Fruit fly (Drosophila melanogaster) whole organism, embryonic: Measurements from ENCODE around the gene UQCR-C2.
A peak's percentile ranks its signal among the peaks of the same experiment; 100 is the strongest.

Experiments
- Aef1 ChIP-seq: fragments of 200-800 bp; sonication (Bioruptor generic); IDR thresholded peaks from 3 replicates; pipeline ENCODE4 v1.3.6; 2022; ENCODE audit warnings: missing biosample characterization, missing genetic modification characterization
- Bdp1 ChIP-seq: fragments of 200-800 bp; sonication (Bioruptor generic); optimal IDR thresholded peaks from 3 replicates; lab custom pipeline; 2016; ENCODE audit warnings: missing biosample characterization, missing genetic modification characterization
- Blimp-1 ChIP-seq: fragments of 200-800 bp; sonication (Bioruptor generic); optimal IDR thresholded peaks from 3 replicates; lab custom pipeline; 2018; ENCODE audit warnings: missing biosample characterization, missing genetic modification characterization, mild to moderate bottlenecking, moderate library complexity, missing genetic modification reagents
- BtbVII ChIP-seq: fragments of 200-800 bp; sonication (Bioruptor generic); optimal IDR thresholded peaks from 3 replicates; lab custom pipeline; 2017; ENCODE audit warnings: missing biosample characterization, mild to moderate bottlenecking, missing genetic modification characterization
- CG11504 ChIP-seq: fragments of 200-800 bp; sonication (Bioruptor generic); optimal IDR thresholded peaks from 3 replicates; lab custom pipeline; 2019; ENCODE audit warnings: missing biosample characterization, mild to moderate bottlenecking, missing genetic modification characterization, moderate library complexity
- CG12104 ChIP-seq: fragments of 200-800 bp; sonication (Bioruptor generic); optimal IDR thresholded peaks from 3 replicates; lab custom pipeline; 2016; ENCODE audit warnings: missing biosample characterization, missing genetic modification characterization
- CG14965 ChIP-seq: fragments of 200-800 bp; sonication (Bioruptor generic); optimal IDR thresholded peaks from 2 replicates; lab custom pipeline; 2016; ENCODE audit warnings: missing biosample characterization, missing genetic modification characterization, borderline replicate concordance
- CG1602 ChIP-seq: fragments of 200-800 bp; sonication (Bioruptor generic); optimal IDR thresholded peaks from 3 replicates; lab custom pipeline; 2016; ENCODE audit warnings: missing biosample characterization, missing genetic modification characterization
- CG17385 ChIP-seq: fragments of 200-800 bp; sonication (Bioruptor generic); optimal IDR thresholded peaks from 3 replicates; lab custom pipeline; 2018; ENCODE audit warnings: missing biosample characterization, mild to moderate bottlenecking, missing genetic modification characterization
- CG18619 ChIP-seq: fragments of 200-800 bp; sonication (Bioruptor generic); optimal IDR thresholded peaks from 3 replicates; lab custom pipeline; 2017; ENCODE audit warnings: missing biosample characterization, mild to moderate bottlenecking, missing genetic modification characterization
- CG31365 ChIP-seq: fragments of 200-800 bp; sonication (Bioruptor generic); optimal IDR thresholded peaks from 2 replicates; lab custom pipeline; 2018; ENCODE audit warnings: missing biosample characterization, mild to moderate bottlenecking, missing genetic modification characterization
- CG32767 ChIP-seq: fragments of 200-800 bp; sonication (Bioruptor generic); IDR thresholded peaks from 2 replicates; pipeline ENCODE4 v1.3.6; 2022; ENCODE audit warnings: missing biosample characterization, missing genetic modification characterization
- CG3407 ChIP-seq: fragments of 200-800 bp; sonication (Bioruptor generic); optimal IDR thresholded peaks from 2 replicates; lab custom pipeline; 2018; ENCODE audit warnings: missing biosample characterization, mild to moderate bottlenecking, missing genetic modification characterization
- CG3995 ChIP-seq: fragments of 200-800 bp; sonication (Bioruptor generic); optimal IDR thresholded peaks from 3 replicates; lab custom pipeline; 2016; ENCODE audit warnings: missing biosample characterization, missing genetic modification characterization
- CG4424 ChIP-seq: fragments of 200-800 bp; sonication (Bioruptor generic); optimal IDR thresholded peaks from 3 replicates; lab custom pipeline; 2016; ENCODE audit warnings: missing biosample characterization, missing genetic modification characterization
- CG5180 ChIP-seq: fragments of 200-800 bp; sonication (Bioruptor generic); optimal IDR thresholded peaks from 3 replicates; lab custom pipeline; 2017; ENCODE audit warnings: missing biosample characterization, missing genetic modification characterization, mild to moderate bottlenecking, moderate library complexity, missing genetic modification reagents
- CG9797 ChIP-seq: fragments of 200-800 bp; sonication (Bioruptor generic); optimal IDR thresholded peaks from 3 replicates; lab custom pipeline; 2018; ENCODE audit warnings: missing biosample characterization, mild to moderate bottlenecking, missing genetic modification characterization
- CG9876 ChIP-seq: fragments of 200-800 bp; sonication (Bioruptor generic); optimal IDR thresholded peaks from 2 replicates; lab custom pipeline; 2016; ENCODE audit warnings: missing biosample characterization, missing genetic modification characterization
- Fer2 ChIP-seq: fragments of 200-800 bp; sonication (Bioruptor generic); optimal IDR thresholded peaks from 2 replicates; lab custom pipeline; 2018; ENCODE audit warnings: missing biosample characterization, mild to moderate bottlenecking, missing genetic modification characterization, moderate library complexity
- H15 ChIP-seq: fragments of 200-800 bp; sonication (Bioruptor generic); IDR thresholded peaks from 3 replicates; pipeline ENCODE4 v1.3.6; 2022; ENCODE audit warnings: missing biosample characterization, missing genetic modification characterization
- HLH54F ChIP-seq: fragments of 200-800 bp; sonication (Bioruptor generic); optimal IDR thresholded peaks from 3 replicates; lab custom pipeline; 2016; ENCODE audit warnings: missing biosample characterization, missing genetic modification characterization
- Hsf ChIP-seq: fragments of 200-800 bp; sonication (Bioruptor generic); optimal IDR thresholded peaks from 3 replicates; lab custom pipeline; 2016; ENCODE audit warnings: missing biosample characterization, missing genetic modification characterization
- Lpt ChIP-seq: fragments of >200 bp; optimal IDR thresholded peaks from 2 replicates; lab custom pipeline; 2018; ENCODE audit warnings: missing biosample characterization, missing genetic modification characterization
- Nf-YB ChIP-seq: fragments of 200-800 bp; sonication (Bioruptor generic); optimal IDR thresholded peaks from 3 replicates; lab custom pipeline; 2019; ENCODE audit warnings: missing biosample characterization, mild to moderate bottlenecking, missing genetic modification characterization, moderate library complexity
- NfI ChIP-seq: fragments of 200-800 bp; sonication (Bioruptor generic); optimal IDR thresholded peaks from 3 replicates; lab custom pipeline; 2018; ENCODE audit warnings: missing biosample characterization, mild to moderate bottlenecking, missing genetic modification characterization, moderate library complexity
- Ravus ChIP-seq: fragments of 200-800 bp; sonication (Bioruptor generic); IDR thresholded peaks from 2 replicates; pipeline ENCODE4 v1.3.6; 2022; ENCODE audit warnings: missing biosample characterization, missing genetic modification characterization
- Ssrp ChIP-seq: fragments of 200-800 bp; sonication (Bioruptor generic); optimal IDR thresholded peaks from 2 replicates; lab custom pipeline; 2018; ENCODE audit warnings: missing biosample characterization, mild to moderate bottlenecking, missing genetic modification characterization, moderate library complexity
- Stat92E ChIP-seq, 3 experiments: fragments of >200 bp in 2 of 3; fragments of 200-800 bp in 1 of 3; sonication (Bioruptor generic) in 1 of 3; optimal IDR thresholded peaks; 2 replicates each; lab custom pipeline; 2017 to 2019; ENCODE audit warnings: missing biosample characterization in 3 of 3, missing genetic modification characterization in 3 of 3, mild to moderate bottlenecking in 1 of 3, moderate library complexity in 1 of 3
- TFAM ChIP-seq: fragments of 200-800 bp; sonication (Bioruptor generic); optimal IDR thresholded peaks from 2 replicates; lab custom pipeline; 2017; ENCODE audit warnings: missing biosample characterization, missing genetic modification characterization, inconsistent platforms
- Usf ChIP-seq: fragments of 200-800 bp; sonication (Bioruptor generic); optimal IDR thresholded peaks from 2 replicates; lab custom pipeline; 2017; ENCODE audit warnings: missing genotype, missing biosample characterization, missing genetic modification characterization
- YL-1 ChIP-seq: fragments of 200-800 bp; sonication (Bioruptor generic); optimal IDR thresholded peaks from 3 replicates; lab custom pipeline; 2017; ENCODE audit warnings: missing biosample characterization, mild to moderate bottlenecking, missing genetic modification characterization
- ap ChIP-seq: fragments of 200-800 bp; sonication (Bioruptor generic); IDR thresholded peaks from 2 replicates; pipeline ENCODE4 v1.3.6; 2022; ENCODE audit warnings: missing biosample characterization, missing genetic modification characterization
- cato ChIP-seq: fragments of 200-800 bp; sonication (Bioruptor generic); optimal IDR thresholded peaks from 2 replicates; lab custom pipeline; 2016; ENCODE audit warnings: missing biosample characterization, missing genetic modification characterization, borderline replicate concordance
- danr ChIP-seq: fragments of 200-800 bp; sonication (Bioruptor generic); IDR thresholded peaks from 2 replicates; pipeline ENCODE4 v1.3.6; 2022; ENCODE audit warnings: missing biosample characterization, missing genetic modification characterization
- disco-r ChIP-seq: fragments of 200-800 bp; sonication (Bioruptor generic); optimal IDR thresholded peaks from 2 replicates; lab custom pipeline; 2016; ENCODE audit warnings: missing biosample characterization, missing genetic modification characterization
- dmrt99B ChIP-seq: fragments of 200-800 bp; sonication (Bioruptor generic); optimal IDR thresholded peaks from 2 replicates; lab custom pipeline; 2018; ENCODE audit warnings: missing biosample characterization, mild to moderate bottlenecking, missing genetic modification characterization, moderate library complexity
- esg ChIP-seq: fragments of 200-800 bp; sonication (Bioruptor generic); conservative IDR thresholded peaks from 2 replicates; pipeline ENCODE4 v1.3.6; 2022; ENCODE audit warnings: missing biosample characterization, missing genetic modification characterization
- fd102C ChIP-seq: fragments of 200-800 bp; sonication (Bioruptor generic); optimal IDR thresholded peaks from 2 replicates; lab custom pipeline; 2018; ENCODE audit warnings: missing biosample characterization, mild to moderate bottlenecking, missing genetic modification characterization, moderate library complexity
- grn ChIP-seq: fragments of 200-800 bp; sonication (Bioruptor generic); optimal IDR thresholded peaks from 3 replicates; lab custom pipeline; 2017; ENCODE audit warnings: missing biosample characterization, missing genetic modification characterization
- her ChIP-seq: fragments of 200-800 bp; sonication (Bioruptor generic); optimal IDR thresholded peaks from 2 replicates; lab custom pipeline; 2016; ENCODE audit warnings: missing biosample characterization, missing genetic modification characterization
- jigr1 ChIP-seq: fragments of 200-800 bp; sonication (Bioruptor generic); IDR thresholded peaks from 3 replicates; pipeline ENCODE4 v1.3.6; 2022; ENCODE audit warnings: missing biosample characterization, missing genetic modification characterization
- luna ChIP-seq: fragments of 200-800 bp; sonication (Bioruptor generic); optimal IDR thresholded peaks from 2 replicates; lab custom pipeline; 2016; ENCODE audit warnings: missing biosample characterization, missing genetic modification characterization
- mld ChIP-seq: fragments of 200-800 bp; sonication (Bioruptor generic); IDR thresholded peaks from 3 replicates; pipeline ENCODE4 v1.3.6; 2022; ENCODE audit warnings: missing biosample characterization, missing genetic modification characterization; ENCODE audit not compliant: partially characterized antibody
- nerfin-1 ChIP-seq: fragments of 200-800 bp; sonication (Bioruptor generic); optimal IDR thresholded peaks from 3 replicates; lab custom pipeline; 2019; ENCODE audit warnings: missing biosample characterization, mild to moderate bottlenecking, missing genetic modification characterization, moderate library complexity
- p53 ChIP-seq: fragments of 200-800 bp; sonication (Bioruptor generic); optimal IDR thresholded peaks from 2 replicates; lab custom pipeline; 2016; ENCODE audit warnings: missing biosample characterization, missing genetic modification characterization
- pnt ChIP-seq: fragments of 200-800 bp; sonication (Bioruptor generic); optimal IDR thresholded peaks from 3 replicates; lab custom pipeline; 2016; ENCODE audit warnings: missing biosample characterization, missing genetic modification characterization
- shn ChIP-seq: fragments of 200-800 bp; sonication (Bioruptor generic); optimal IDR thresholded peaks from 3 replicates; lab custom pipeline; 2016; ENCODE audit warnings: missing biosample characterization, missing genetic modification characterization
- stc ChIP-seq: fragments of 200-800 bp; sonication (Bioruptor generic); IDR thresholded peaks from 2 replicates; pipeline ENCODE4 v1.3.6; 2022; ENCODE audit warnings: missing biosample characterization, missing genetic modification characterization
- tna ChIP-seq: fragments of 200-800 bp; sonication (Bioruptor generic); IDR thresholded peaks from 2 replicates; pipeline ENCODE4 v1.3.6; 2022; ENCODE audit warnings: missing biosample characterization, missing genetic modification characterization; ENCODE audit not compliant: partially characterized antibody
- vfl ChIP-seq: fragments of 200-800 bp; sonication (Bioruptor generic); optimal IDR thresholded peaks from 2 replicates; lab custom pipeline; 2016; ENCODE audit warnings: missing biosample characterization, missing genetic modification characterization
- zfh2 ChIP-seq: fragments of 200-800 bp; sonication (Bioruptor generic); optimal IDR thresholded peaks from 2 replicates; lab custom pipeline; 2016; ENCODE audit warnings: missing biosample characterization, missing genetic modification characterization

The UQCR-C2 gene

DNA sequence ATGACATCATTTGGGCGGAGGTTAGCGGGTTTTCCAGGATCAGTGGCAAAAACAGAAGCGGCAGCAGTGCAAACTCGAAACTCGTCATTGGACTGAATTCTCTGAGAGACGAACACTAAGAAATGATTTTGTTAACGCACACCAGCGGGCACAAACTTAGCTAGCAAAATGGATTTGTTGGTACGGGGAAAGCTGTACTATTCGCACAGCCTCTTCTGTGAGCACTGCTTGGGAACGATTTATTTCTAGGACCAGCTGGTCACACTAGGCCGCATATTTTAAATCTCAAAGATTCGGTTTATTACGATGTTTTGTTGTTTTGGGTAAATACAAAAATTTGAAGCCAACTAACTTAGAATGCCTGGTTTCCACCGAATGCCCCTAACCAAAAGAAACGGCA, 25.2 kb downstream of the UQCR-C2 start, which contains the start of gene CG4098 (continued):
- TF ChIP-seq dmrt99B (tag; lab: Kevin White, UChicago) (peak; percentile 31), Ssrp (tag; lab: Kevin White, UChicago) (peak; percentile 15), pnt (GFP tag; lab: Kevin White, UChicago) (peak; percentile 35), Lpt (no peak), CG4424 (GFP tag; lab: Kevin White, UChicago) (no peak), CG3995 (peak; percentile 80), Bdp1 (GFP tag; lab: Kevin White, UChicago) (peak; percentile 46), her (GFP tag; lab: Kevin White, UChicago) (peak; percentile 71), CG17385 (GFP tag; lab: Kevin White, UChicago) (peak; percentile 34), grn (GFP tag; lab: Kevin White, UChicago) (no peak), YL-1 (peak; percentile 37), CG31365 (tag; lab: Kevin White, UChicago) (peak; percentile 67), danr (GFP tag; lab: Robert Waterston, UW) (no peak), HLH54F (GFP tag; lab: Kevin White, UChicago) (peak; percentile 69), Hsf (GFP tag; lab: Kevin White, UChicago) (peak; percentile 52), TFAM (GFP tag; lab: Kevin White, UChicago) (no peak), ap (GFP tag; lab: Robert Waterston, UW) (no peak; the same call in 1 of the 2 replicates), Aef1 (GFP tag; lab: Robert Waterston, UW) (peak; percentile 58), CG1602 (peak; percentile 16), fd102C (GFP tag; lab: Kevin White, UChicago) (no peak), CG3407 (no peak), CG12104 (GFP tag; lab: Kevin White, UChicago) (no peak), luna (peak; percentile 10), CG9876 (GFP tag; lab: Kevin White, UChicago) (peak; percentile 26), disco-r (GFP tag; lab: Kevin White, UChicago) (no peak), CG9797 (GFP tag; lab: Kevin White, UChicago) (peak; percentile 52), CG32767 (peak; percentile 52; the same call in 1 of the 2 replicates), CG14965 (GFP tag; lab: Kevin White, UChicago) (no peak), stc (GFP tag; lab: Robert Waterston, UW) (peak; percentile 38; the same call in 1 of the 2 replicates), Stat92E (GFP tag; optimal IDR thresholded peaks at IDR 0.05; lab: Kevin White, UChicago) (no peak), zfh2 (GFP tag; lab: Kevin White, UChicago) (peak; percentile 75), cato (GFP tag; lab: Kevin White, UChicago) (no peak), CG5180 (GFP tag; lab: Kevin White, UChicago) (no peak), CG11504 (tag; lab: Kevin White, UChicago) (peak; percentile 44), Fer2 (tag; lab: Kevin White, UChicago) (peak; percentile 9), Usf (GFP tag; lab: Kevin White, UChicago) (no peak), Ravus (GFP tag; lab: Robert Waterston, UW) (no peak), p53 (GFP tag; lab: Kevin White, UChicago) (no peak), nerfin-1 (tag; lab: Kevin White, UChicago) (no peak), mld (GFP tag; lab: Robert Waterston, UW) (no peak), H15 (GFP tag; lab: Robert Waterston, UW) (peak; percentile 62; the same call in 1 of the 3 replicates), vfl (GFP tag; lab: Kevin White, UChicago) (peak; percentile 48), Nf-YB (GFP tag; lab: Kevin White, UChicago) (no peak), BtbVII (GFP tag; lab: Kevin White, UChicago) (no peak), NfI (peak; percentile 68), Blimp-1 (peak; percentile 12), tna (GFP tag; lab: Robert Waterston, UW) (no peak), esg (peak; percentile 32; the same call in 1 of the 2 replicates), jigr1 (no peak), CG18619 (GFP tag; lab: Kevin White, UChicago) (peak; percentile 20), shn (GFP tag; lab: Kevin White, UChicago) (peak; percentile 53)
